Worm (Caenorhabditis elegans): Measurements from ENCODE around the gene C38D9.2.

DNA sequence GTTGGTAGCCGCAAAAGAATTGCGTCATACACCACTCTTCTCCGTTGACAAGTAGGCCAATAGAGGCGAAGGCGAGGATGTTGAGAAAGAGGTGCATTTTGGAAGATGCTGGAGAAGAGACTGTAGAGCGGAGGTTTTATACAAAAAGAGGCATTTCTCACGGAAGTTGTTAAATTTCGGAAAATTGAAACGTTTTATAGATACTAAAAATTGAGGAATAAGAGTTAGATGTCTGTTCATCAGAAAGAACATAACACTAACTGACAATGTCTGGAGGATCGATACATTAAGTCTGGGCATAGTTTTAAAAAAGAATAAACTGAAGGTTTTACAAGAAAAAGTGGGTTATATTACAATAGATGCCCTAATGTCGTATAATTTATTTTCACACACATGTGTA lies 47.3 kb downstream of the C38D9.2 start, which contains the start of gene Y6G8.14:
- TF ChIP-seq lin-35 (GFP tag; optimal IDR thresholded peaks at IDR 0.05): no peak
- no peak for TF ChIP-seq fkh-3 (tag; optimal IDR thresholded peaks at IDR 0.05)
- no peak for TF ChIP-seq F23B12.7 (tag; optimal IDR thresholded peaks at IDR 0.05; ENCODE audit: insufficient read depth)

Measured in whole organism, young adult.